Fruit fly (Drosophila melanogaster) whole organism, adult: ENCODE results near the gene Pburs.

Source experiments
- CG11617 ChIP-seq: fragments of 200-800 bp; sonication (Bioruptor generic); optimal IDR thresholded peaks from 2 replicates; lab custom pipeline; 2017; ENCODE audit warnings: mild to moderate bottlenecking, missing biosample characterization, missing genetic modification reagents, missing genetic modification characterization
- CG12768 ChIP-seq: fragments of 200-800 bp; sonication (Bioruptor generic); optimal IDR thresholded peaks from 2 replicates; lab custom pipeline; 2017; ENCODE audit warnings: missing biosample characterization, missing genetic modification characterization, mild to moderate bottlenecking, moderate library complexity, missing genetic modification reagents
- CG14711 ChIP-seq: fragments of 200-800 bp; sonication (Bioruptor generic); optimal IDR thresholded peaks from 2 replicates; lab custom pipeline; 2018; ENCODE audit warnings: missing biosample characterization, mild to moderate bottlenecking, missing genetic modification characterization, moderate library complexity
- CG1620 ChIP-seq: fragments of 200-800 bp; sonication (Bioruptor generic); optimal IDR thresholded peaks from 2 replicates; lab custom pipeline; 2016; ENCODE audit warnings: missing biosample characterization, missing genetic modification characterization
- CG33017 ChIP-seq: fragments of 200-800 bp; sonication (Bioruptor generic); optimal IDR thresholded peaks from 2 replicates; lab custom pipeline; 2018; ENCODE audit warnings: missing biosample characterization, mild to moderate bottlenecking, missing genetic modification characterization, moderate library complexity
- CG5204 ChIP-seq: fragments of 200-800 bp; sonication (Bioruptor generic); optimal IDR thresholded peaks from 2 replicates; lab custom pipeline; 2016; ENCODE audit warnings: missing biosample characterization, missing genetic modification characterization
- CG7045 ChIP-seq: fragments of 200-800 bp; sonication (Bioruptor generic); optimal IDR thresholded peaks from 2 replicates; lab custom pipeline; 2017; ENCODE audit warnings: missing biosample characterization, mild to moderate bottlenecking, missing genetic modification characterization
- CG7101 ChIP-seq: fragments of 200-800 bp; sonication (Bioruptor generic); optimal IDR thresholded peaks from 2 replicates; lab custom pipeline; 2018; ENCODE audit warnings: missing biosample characterization, mild to moderate bottlenecking, missing genetic modification characterization, moderate library complexity
- Clk ChIP-seq: fragments of 200-800 bp; sonication (Bioruptor generic); optimal IDR thresholded peaks from 2 replicates; lab custom pipeline; 2017; ENCODE audit warnings: missing biosample characterization, missing genetic modification characterization
- Crg-1 ChIP-seq: fragments of 200-800 bp; sonication (Bioruptor generic); optimal IDR thresholded peaks from 2 replicates; lab custom pipeline; 2016; ENCODE audit warnings: missing biosample characterization, missing genetic modification characterization
- Hr96 ChIP-seq: fragments of 200-800 bp; sonication (Bioruptor generic); optimal IDR thresholded peaks from 2 replicates; lab custom pipeline; 2016; ENCODE audit warnings: missing biosample characterization, missing genetic modification characterization
- Mnt ChIP-seq: fragments of 200-800 bp; sonication (Bioruptor generic); optimal IDR thresholded peaks from 2 replicates; lab custom pipeline; 2016; ENCODE audit warnings: missing biosample characterization, mild to moderate bottlenecking, missing genetic modification characterization
- bab1 ChIP-seq: fragments of 200-800 bp; sonication (Bioruptor generic); optimal IDR thresholded peaks from 3 replicates; lab custom pipeline; 2019; ENCODE audit warnings: missing biosample characterization, mild to moderate bottlenecking, missing genetic modification characterization, moderate library complexity
- cic ChIP-seq: fragments of 200-800 bp; sonication (Bioruptor generic); optimal IDR thresholded peaks from 2 replicates; lab custom pipeline; 2017; ENCODE audit warnings: missing biosample characterization, mild to moderate bottlenecking, missing genetic modification characterization, moderate library complexity
- cnc ChIP-seq, 2 experiments: fragments of >200 bp; optimal IDR thresholded peaks; 2 replicates each; lab custom pipeline; 2017
- kay ChIP-seq: fragments of 200-800 bp; sonication (Bioruptor generic); peaks from one replicate; lab custom pipeline; 2016; ENCODE audit warnings: missing biosample characterization, missing genetic modification characterization, borderline replicate concordance
- ovo ChIP-seq: fragments of 200-800 bp; sonication (Bioruptor generic); optimal IDR thresholded peaks from 2 replicates; lab custom pipeline; 2016; ENCODE audit warnings: missing biosample characterization, missing genetic modification characterization
- pad ChIP-seq: fragments of 200-800 bp; sonication (Bioruptor generic); optimal IDR thresholded peaks from 3 replicates; lab custom pipeline; 2017; ENCODE audit warnings: missing biosample characterization, missing genetic modification characterization, mild to moderate bottlenecking, moderate library complexity, missing genetic modification reagents
- tj ChIP-seq: fragments of 200-800 bp; sonication (Bioruptor generic); optimal IDR thresholded peaks from 3 replicates; lab custom pipeline; 2017; ENCODE audit warnings: missing biosample characterization, mild to moderate bottlenecking, missing genetic modification characterization, moderate library complexity
- toe ChIP-seq: fragments of 200-800 bp; sonication (Bioruptor generic); optimal IDR thresholded peaks from 2 replicates; lab custom pipeline; 2016; ENCODE audit warnings: missing biosample characterization, missing genetic modification characterization

The Pburs gene

dm6 chr2L:14376484-14377254 lies 40.5 kb downstream of the Pburs start:
- TF ChIP-seq CG7045 (GFP tag; lab: Kevin White, UChicago) (no peak), Hr96 (GFP tag; lab: Kevin White, UChicago) (no peak)

DNA sequence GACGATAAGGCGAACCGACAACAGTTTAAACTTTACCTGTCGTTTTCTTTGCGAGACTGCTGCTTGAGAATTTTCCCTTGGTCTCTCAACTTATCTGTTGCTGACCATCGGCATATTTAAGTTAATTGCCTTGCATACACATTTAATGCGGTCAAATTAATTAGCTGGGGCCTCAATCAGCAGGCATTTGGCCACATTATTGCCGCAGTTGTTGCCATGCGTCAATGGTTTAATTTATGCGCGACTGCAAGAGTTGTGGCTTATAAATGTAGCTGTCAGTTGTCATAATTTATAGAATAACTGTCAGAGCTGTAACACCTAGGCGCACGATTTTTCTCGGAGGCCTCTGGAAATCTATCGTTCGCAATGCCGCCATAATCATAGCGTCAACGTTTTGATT lies 43.1 kb downstream of the Pburs start:
- TF ChIP-seq CG12768 (GFP tag; lab: Kevin White, UChicago) (no peak), cnc (optimal IDR thresholded peaks at IDR 0.05; lab: Kevin White, UChicago) (no peak), tj (GFP tag; lab: Kevin White, UChicago) (no peak), CG11617 (GFP tag; lab: Kevin White, UChicago) (no peak), Crg-1 (no peak)

DNA sequence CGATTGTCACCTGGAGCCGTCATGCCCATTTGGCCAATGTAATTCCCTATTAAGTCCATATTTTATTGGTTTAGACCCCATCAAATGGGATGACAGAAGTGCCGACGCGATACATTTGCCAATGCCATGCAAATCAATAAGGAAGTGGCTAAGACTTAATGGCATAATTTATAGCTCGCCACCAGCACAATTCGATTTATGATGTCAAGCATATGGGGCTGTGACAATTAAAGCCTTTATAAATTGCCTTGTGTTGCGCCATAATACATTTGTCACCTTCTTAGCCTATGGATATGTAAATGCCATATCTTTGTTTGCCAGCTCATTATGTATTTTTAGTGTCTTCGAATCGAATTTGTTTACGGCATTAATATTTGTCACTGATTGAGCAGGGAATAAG lies 43.9 kb downstream of the Pburs start:
- TF ChIP-seq Clk (GFP tag; lab: Kevin White, UChicago) (no peak), CG7101 (no peak), tj (GFP tag; lab: Kevin White, UChicago) (no peak), CG33017 (tag; lab: Kevin White, UChicago) (no peak), CG5204 (GFP tag; lab: Kevin White, UChicago) (no peak), Mnt (GFP tag; lab: Kevin White, UChicago) (no peak), CG11617 (GFP tag; lab: Kevin White, UChicago) (no peak), Hr96 (GFP tag; lab: Kevin White, UChicago) (no peak), bab1 (GFP tag; lab: Kevin White, UChicago) (no peak), toe (no peak), kay (GFP tag; lab: Kevin White, UChicago) (no peak), CG1620 (GFP tag; lab: Kevin White, UChicago) (no peak)

DNA sequence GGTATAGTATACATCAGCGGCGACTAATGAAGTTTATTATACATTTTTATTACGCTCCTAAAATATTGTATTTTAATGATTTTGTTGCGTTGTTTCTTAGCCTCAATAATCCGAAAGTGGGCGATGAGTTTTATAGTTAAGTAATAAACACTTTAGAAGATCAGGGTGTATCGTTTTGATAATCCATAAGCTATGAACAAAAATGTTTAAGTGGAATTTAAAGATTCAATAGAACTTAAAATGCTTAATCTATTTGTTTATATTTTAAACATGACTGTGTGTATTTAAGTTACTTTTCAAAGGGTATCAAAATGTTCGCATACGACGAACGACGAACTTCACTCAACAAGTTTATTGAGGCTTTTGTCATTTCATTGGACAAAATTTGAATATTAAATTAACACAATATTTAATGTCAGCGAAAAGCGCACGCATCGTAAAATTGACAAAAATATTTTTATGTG lies 44.8 kb downstream of the Pburs start:
- no peak for TF ChIP-seq Clk (GFP tag; lab: Kevin White, UChicago)
- no peak for TF ChIP-seq CG33017 (tag; lab: Kevin White, UChicago)
- no peak for TF ChIP-seq CG7101
- TF ChIP-seq CG14711 (tag; lab: Kevin White, UChicago): no peak
- TF ChIP-seq Crg-1: no peak

- no peak for TF ChIP-seq ovo (GFP tag; lab: Kevin White, UChicago)
- no peak for TF ChIP-seq bab1 (GFP tag; lab: Kevin White, UChicago)
- no peak for TF ChIP-seq CG7101
- no peak for TF ChIP-seq CG1620 (GFP tag; lab: Kevin White, UChicago)
- no peak for TF ChIP-seq cic (GFP tag; lab: Kevin White, UChicago)
- TF ChIP-seq cnc (optimal IDR thresholded peaks at IDR 0.05; lab: Kevin White, UChicago): no peak
- TF ChIP-seq CG11617 (GFP tag; lab: Kevin White, UChicago): no peak
- no peak for TF ChIP-seq kay (GFP tag; lab: Kevin White, UChicago)
- TF ChIP-seq CG7045 (GFP tag; lab: Kevin White, UChicago): no peak
- TF ChIP-seq tj (GFP tag; lab: Kevin White, UChicago): no peak
- no peak for TF ChIP-seq Hr96 (GFP tag; lab: Kevin White, UChicago)
- TF ChIP-seq toe: no peak
Measured at dm6 chr2L:14370777-14371096, 46.4 kb downstream of the Pburs start.

DNA sequence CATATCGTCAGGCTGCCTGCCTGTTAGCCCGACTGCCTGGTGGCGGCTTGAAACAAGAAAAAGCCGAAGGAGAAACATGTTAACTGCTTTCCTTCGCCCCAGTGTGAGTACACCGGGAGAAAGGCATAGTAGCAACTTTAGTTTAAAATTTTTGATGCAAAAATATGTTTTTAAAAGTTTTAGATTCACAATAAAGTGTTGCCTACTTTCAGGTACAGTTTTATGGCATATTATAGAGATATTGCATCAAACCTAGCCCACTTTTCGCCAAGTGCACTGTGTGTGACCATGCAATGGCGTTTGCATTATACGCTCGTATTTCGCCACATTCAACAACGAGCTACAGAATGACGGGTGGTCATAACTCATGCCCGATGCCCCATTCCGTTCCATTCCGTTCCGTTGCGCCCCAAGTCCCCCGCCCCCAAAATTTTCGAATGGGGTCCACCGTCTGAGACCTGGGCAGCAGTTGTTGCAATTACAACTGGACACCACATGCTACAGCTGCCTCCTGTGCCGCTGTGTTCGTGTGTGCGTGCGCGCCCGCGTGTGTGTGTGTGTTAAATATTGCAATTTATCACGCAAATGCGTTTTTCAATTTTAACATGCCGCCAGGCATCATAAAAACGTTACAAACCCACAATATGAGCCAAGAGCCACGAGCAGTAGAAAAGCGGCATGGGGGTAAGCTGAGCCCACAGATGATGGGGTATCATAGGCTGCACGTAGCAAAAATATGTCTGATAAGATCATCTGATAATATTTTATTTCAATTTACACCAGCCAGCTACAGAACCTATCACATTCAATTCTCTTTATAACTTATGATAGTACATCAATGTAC lies 47.0 kb downstream of the Pburs start:
- no peak for TF ChIP-seq cic (GFP tag; lab: Kevin White, UChicago)
- TF ChIP-seq toe: no peak
- TF ChIP-seq bab1 (GFP tag; lab: Kevin White, UChicago): no peak
- no peak for TF ChIP-seq CG11617 (GFP tag; lab: Kevin White, UChicago)
- no peak for TF ChIP-seq Crg-1
- TF ChIP-seq CG1620 (GFP tag; lab: Kevin White, UChicago): no peak
- no peak for TF ChIP-seq CG14711 (tag; lab: Kevin White, UChicago)
- no peak for TF ChIP-seq tj (GFP tag; lab: Kevin White, UChicago)
- TF ChIP-seq kay (GFP tag; lab: Kevin White, UChicago): no peak
- TF ChIP-seq CG7045 (GFP tag; lab: Kevin White, UChicago): no peak
- no peak for TF ChIP-seq CG5204 (GFP tag; lab: Kevin White, UChicago)
- TF ChIP-seq cnc (optimal IDR thresholded peaks at IDR 0.05; lab: Kevin White, UChicago): no peak
- no peak for TF ChIP-seq pad
- TF ChIP-seq ovo (GFP tag; lab: Kevin White, UChicago): no peak
- no peak for TF ChIP-seq CG7101
- TF ChIP-seq CG33017 (tag; lab: Kevin White, UChicago): no peak
- no peak for TF ChIP-seq Mnt (GFP tag; lab: Kevin White, UChicago)
- TF ChIP-seq Clk (GFP tag; lab: Kevin White, UChicago): no peak
- TF ChIP-seq Hr96 (GFP tag; lab: Kevin White, UChicago): no peak
- no peak for TF ChIP-seq CG12768 (GFP tag; lab: Kevin White, UChicago)
